Fruit fly (Drosophila melanogaster) whole organism, embryonic: ENCODE results near the gene Nopp140.

Experiments
- Ada2b ChIP-seq: fragments of 200-800 bp; sonication (Bioruptor generic); IDR thresholded peaks from 2 replicates; pipeline ENCODE4 v1.3.6; 2022; ENCODE audit warnings: missing biosample characterization, missing genetic modification characterization
- Aef1 ChIP-seq: fragments of 200-800 bp; sonication (Bioruptor generic); IDR thresholded peaks from 3 replicates; pipeline ENCODE4 v1.3.6; 2022; ENCODE audit warnings: missing biosample characterization, missing genetic modification characterization
- Atf-2 ChIP-seq: fragments of 200-800 bp; sonication (Bioruptor generic); optimal IDR thresholded peaks from 2 replicates; lab custom pipeline; 2016; ENCODE audit warnings: missing biosample characterization, missing genetic modification characterization
- Atf6 ChIP-seq: fragments of 200-800 bp; sonication (Bioruptor generic); IDR thresholded peaks from 2 replicates; pipeline ENCODE4 v1.3.6; 2022; ENCODE audit warnings: missing biosample characterization, missing genetic modification characterization
- BEAF-32 ChIP-seq: fragments of 200-800 bp; sonication (Bioruptor generic); optimal IDR thresholded peaks from 3 replicates; lab custom pipeline; 2017; ENCODE audit warnings: missing biosample characterization, missing genetic modification characterization, mild to moderate bottlenecking, moderate library complexity, missing genetic modification reagents
- Blimp-1 ChIP-seq: fragments of 200-800 bp; sonication (Bioruptor generic); optimal IDR thresholded peaks from 3 replicates; lab custom pipeline; 2018; ENCODE audit warnings: missing biosample characterization, missing genetic modification characterization, mild to moderate bottlenecking, moderate library complexity, missing genetic modification reagents
- CG10209 ChIP-seq: fragments of 200-800 bp; sonication (Bioruptor generic); optimal IDR thresholded peaks from 3 replicates; lab custom pipeline; 2017; ENCODE audit warnings: missing biosample characterization, mild to moderate bottlenecking, missing genetic modification characterization, missing genetic modification reagents
- CG10462 ChIP-seq: fragments of 200-800 bp; sonication (Bioruptor generic); optimal IDR thresholded peaks from 2 replicates; lab custom pipeline; 2016; ENCODE audit warnings: missing biosample characterization, missing genetic modification characterization
- CG10654 ChIP-seq: fragments of 200-800 bp; sonication (Bioruptor generic); optimal IDR thresholded peaks from 2 replicates; lab custom pipeline; 2016; ENCODE audit warnings: missing biosample characterization, missing genetic modification characterization
- CG11560 ChIP-seq: fragments of 200-800 bp; sonication (Bioruptor generic); IDR thresholded peaks from 3 replicates; pipeline ENCODE4 v1.3.6; 2022; ENCODE audit warnings: missing biosample characterization, missing genetic modification characterization
- CG13894 ChIP-seq: fragments of 200-800 bp; sonication (Bioruptor generic); optimal IDR thresholded peaks from 3 replicates; lab custom pipeline; 2018; ENCODE audit warnings: missing biosample characterization, mild to moderate bottlenecking, missing genetic modification characterization, moderate library complexity
- CG14710 ChIP-seq: fragments of 200-800 bp; sonication (Bioruptor generic); optimal IDR thresholded peaks from 3 replicates; lab custom pipeline; 2019; ENCODE audit warnings: missing biosample characterization, mild to moderate bottlenecking, missing genetic modification characterization, moderate library complexity
- CG1602 ChIP-seq: fragments of 200-800 bp; sonication (Bioruptor generic); optimal IDR thresholded peaks from 3 replicates; lab custom pipeline; 2016; ENCODE audit warnings: missing biosample characterization, missing genetic modification characterization
- CG18476 ChIP-seq: fragments of 200-800 bp; sonication (Bioruptor generic); optimal IDR thresholded peaks from 2 replicates; lab custom pipeline; 2016; ENCODE audit warnings: missing biosample characterization, mild to moderate bottlenecking, missing genetic modification characterization
- CG2129 ChIP-seq: fragments of 200-800 bp; sonication (Bioruptor generic); IDR thresholded peaks from 2 replicates; pipeline ENCODE4 v1.3.6; 2022; ENCODE audit warnings: missing biosample characterization, missing genetic modification characterization; ENCODE audit not compliant: partially characterized antibody
- CG2678 ChIP-seq: fragments of 200-800 bp; sonication (Bioruptor generic); optimal IDR thresholded peaks from 3 replicates; lab custom pipeline; 2019; ENCODE audit warnings: missing biosample characterization, mild to moderate bottlenecking, missing genetic modification characterization, moderate library complexity
- CG30431 ChIP-seq: fragments of 200-800 bp; sonication (Bioruptor generic); optimal IDR thresholded peaks from 2 replicates; lab custom pipeline; 2017; ENCODE audit warnings: missing biosample characterization, missing genetic modification characterization
- CG32767 ChIP-seq: fragments of 200-800 bp; sonication (Bioruptor generic); IDR thresholded peaks from 2 replicates; pipeline ENCODE4 v1.3.6; 2022; ENCODE audit warnings: missing biosample characterization, missing genetic modification characterization
- CG3995 ChIP-seq: fragments of 200-800 bp; sonication (Bioruptor generic); optimal IDR thresholded peaks from 3 replicates; lab custom pipeline; 2016; ENCODE audit warnings: missing biosample characterization, missing genetic modification characterization
- CG4617 ChIP-seq: fragments of 200-800 bp; sonication (Bioruptor generic); optimal IDR thresholded peaks from 3 replicates; lab custom pipeline; 2016; ENCODE audit warnings: missing biosample characterization, missing genetic modification characterization, borderline replicate concordance
- CG4820 ChIP-seq: fragments of 200-800 bp; sonication (Bioruptor generic); optimal IDR thresholded peaks from 3 replicates; lab custom pipeline; 2016; ENCODE audit warnings: missing biosample characterization, missing genetic modification characterization
- CG4854 ChIP-seq: fragments of 200-800 bp; sonication (Bioruptor generic); optimal IDR thresholded peaks from 2 replicates; lab custom pipeline; 2016; ENCODE audit warnings: missing biosample characterization, missing genetic modification characterization, inconsistent platforms
- CG5953 ChIP-seq: fragments of 200-800 bp; sonication (Bioruptor generic); IDR thresholded peaks from 2 replicates; pipeline ENCODE4 v1.3.6; 2022; ENCODE audit warnings: missing biosample characterization, missing genetic modification characterization
- CG6254 ChIP-seq: fragments of 200-800 bp; sonication (Bioruptor generic); optimal IDR thresholded peaks from 3 replicates; lab custom pipeline; 2017; ENCODE audit warnings: mild to moderate bottlenecking, missing biosample characterization, missing genetic modification reagents, missing genetic modification characterization
- CG7357 ChIP-seq: fragments of 200-800 bp; sonication (Bioruptor generic); IDR thresholded peaks from 3 replicates; pipeline ENCODE4 v1.3.6; 2022; ENCODE audit warnings: missing biosample characterization, missing genetic modification characterization
- CG8944 ChIP-seq: fragments of 200-800 bp; sonication (Bioruptor generic); optimal IDR thresholded peaks from 3 replicates; lab custom pipeline; 2016; ENCODE audit warnings: missing biosample characterization, missing genetic modification characterization
- Dip2 ChIP-seq: fragments of 200-800 bp; sonication (Bioruptor generic); IDR thresholded peaks from 2 replicates; pipeline ENCODE4 v1.3.6; 2022; ENCODE audit warnings: missing biosample characterization, missing genetic modification characterization
- Doc2 ChIP-seq: fragments of 200-800 bp; sonication (Bioruptor generic); IDR thresholded peaks from 2 replicates; pipeline ENCODE4 v1.3.6; 2022; ENCODE audit warnings: missing biosample characterization, missing genetic modification characterization
- Dp ChIP-seq: fragments of 200-800 bp; sonication (Bioruptor generic); optimal IDR thresholded peaks from 2 replicates; lab custom pipeline; 2018; ENCODE audit warnings: missing biosample characterization, mild to moderate bottlenecking, missing genetic modification characterization, moderate library complexity
- GATAe ChIP-seq: fragments of 200-800 bp; sonication (Bioruptor generic); conservative IDR thresholded peaks from 2 replicates; pipeline ENCODE4 v1.3.6; 2022; ENCODE audit warnings: missing biosample characterization, missing genetic modification characterization
- HHEX ChIP-seq: fragments of 200-800 bp; sonication (Bioruptor generic); optimal IDR thresholded peaks from 3 replicates; lab custom pipeline; 2017; ENCODE audit warnings: missing biosample characterization, mild to moderate bottlenecking, missing genetic modification characterization, missing genetic modification reagents
- HLH3B ChIP-seq: fragments of 200-800 bp; sonication (Bioruptor generic); IDR thresholded peaks from 2 replicates; pipeline ENCODE4 v1.3.6; 2022; ENCODE audit warnings: missing biosample characterization, missing genetic modification characterization
- HmgD ChIP-seq: fragments of 200-800 bp; sonication (Bioruptor generic); optimal IDR thresholded peaks from 3 replicates; lab custom pipeline; 2016; ENCODE audit warnings: missing biosample characterization, missing genetic modification characterization
- Rfx ChIP-seq: fragments of 200-800 bp; sonication (Bioruptor generic); IDR thresholded peaks from 2 replicates; pipeline ENCODE4 v1.3.6; 2022; ENCODE audit warnings: missing biosample characterization, missing genetic modification characterization
- corto ChIP-seq: fragments of 200-800 bp; sonication (Bioruptor generic); optimal IDR thresholded peaks from 2 replicates; lab custom pipeline; 2016; ENCODE audit warnings: missing biosample characterization, mild to moderate bottlenecking, missing genetic modification characterization, moderate library complexity
- exex ChIP-seq: fragments of 200-800 bp; sonication (Bioruptor generic); optimal IDR thresholded peaks from 4 replicates; lab custom pipeline; 2018; ENCODE audit warnings: missing biosample characterization, mild to moderate bottlenecking, missing genetic modification characterization, moderate library complexity
- fd102C ChIP-seq: fragments of 200-800 bp; sonication (Bioruptor generic); optimal IDR thresholded peaks from 2 replicates; lab custom pipeline; 2018; ENCODE audit warnings: missing biosample characterization, mild to moderate bottlenecking, missing genetic modification characterization, moderate library complexity
- insv ChIP-seq, 2 experiments: fragments of 200-800 bp; sonication (Bioruptor generic); optimal IDR thresholded peaks; 3 replicates each; lab custom pipeline; 2016 to 2018; ENCODE audit warnings: missing biosample characterization in 2 of 2, missing genetic modification characterization in 2 of 2
- kah ChIP-seq: fragments of 200-800 bp; sonication (Bioruptor generic); optimal IDR thresholded peaks from 2 replicates; lab custom pipeline; 2018; ENCODE audit warnings: missing biosample characterization, mild to moderate bottlenecking, missing genetic modification characterization
- lmd ChIP-seq: fragments of 200-800 bp; sonication (Bioruptor generic); IDR thresholded peaks from 2 replicates; pipeline ENCODE4 v1.3.6; 2022; ENCODE audit warnings: missing biosample characterization, missing genetic modification characterization
- maf-S ChIP-seq: fragments of 200-800 bp; sonication (Bioruptor generic); optimal IDR thresholded peaks from 2 replicates; lab custom pipeline; 2016; ENCODE audit warnings: missing biosample characterization, missing genetic modification characterization
- nom ChIP-seq: fragments of 200-800 bp; sonication (Bioruptor generic); optimal IDR thresholded peaks from 2 replicates; lab custom pipeline; 2017; ENCODE audit warnings: missing biosample characterization, missing genetic modification characterization, mild to moderate bottlenecking, moderate library complexity, missing genetic modification reagents
- oc ChIP-seq: fragments of 200-800 bp; sonication (Bioruptor generic); optimal IDR thresholded peaks from 2 replicates; lab custom pipeline; 2018; ENCODE audit warnings: missing biosample characterization, mild to moderate bottlenecking, missing genetic modification characterization, moderate library complexity
- onecut ChIP-seq: fragments of 200-800 bp; sonication (Bioruptor generic); IDR thresholded peaks from 2 replicates; pipeline ENCODE4 v1.3.6; 2022; ENCODE audit warnings: missing biosample characterization, missing genetic modification characterization
- row ChIP-seq: fragments of 200-800 bp; sonication (Bioruptor generic); IDR thresholded peaks from 3 replicates; pipeline ENCODE4 v1.3.6; 2022; ENCODE audit warnings: missing biosample characterization, missing genetic modification characterization
- ssp ChIP-seq: fragments of 200-800 bp; sonication (Bioruptor generic); IDR thresholded peaks from 2 replicates; pipeline ENCODE4 v1.3.6; 2022; ENCODE audit warnings: missing biosample characterization, missing genetic modification characterization
- stwl ChIP-seq: fragments of 200-800 bp; sonication (Bioruptor generic); optimal IDR thresholded peaks from 3 replicates; lab custom pipeline; 2018; ENCODE audit warnings: missing biosample characterization, mild to moderate bottlenecking, missing genetic modification characterization, moderate library complexity
- sug ChIP-seq: fragments of 200-800 bp; optimal IDR thresholded peaks from 2 replicates; lab custom pipeline; 2019; ENCODE audit warnings: missing biosample characterization, mild to moderate bottlenecking, missing genetic modification characterization, moderate library complexity
- tio ChIP-seq: fragments of 200-800 bp; sonication (Bioruptor generic); optimal IDR thresholded peaks from 2 replicates; lab custom pipeline; 2017; ENCODE audit warnings: missing biosample characterization, missing genetic modification characterization, inconsistent platforms
- toy ChIP-seq: fragments of 200-800 bp; sonication (Bioruptor generic); IDR thresholded peaks from 2 replicates; pipeline ENCODE4 v1.3.6; 2022; ENCODE audit warnings: missing biosample characterization, missing genetic modification characterization
- tx ChIP-seq: fragments of 200-800 bp; sonication (Bioruptor generic); optimal IDR thresholded peaks from 2 replicates; lab custom pipeline; 2016; ENCODE audit warnings: missing biosample characterization, missing genetic modification characterization
- wek ChIP-seq: fragments of 200-800 bp; sonication (Bioruptor generic); optimal IDR thresholded peaks from 3 replicates; lab custom pipeline; 2018; ENCODE audit warnings: missing biosample characterization, mild to moderate bottlenecking, missing genetic modification characterization, moderate library complexity

Nopp140 gene

dm6 chr3L:21823236-21823635 is 9.3 kb upstream of the Nopp140 start, which contains the start of gene CG7407 (continued):
- TF ChIP-seq HHEX (no peak), Doc2 (GFP tag; lab: Robert Waterston, UW) (no peak), CG3995 (GFP tag; lab: Kevin White, UChicago) (peak; percentile 78), Atf-2 (GFP tag; lab: Kevin White, UChicago) (no peak), Blimp-1 (GFP tag; lab: Kevin White, UChicago) (no peak), Rfx (GFP tag; lab: Robert Waterston, UW) (no peak), CG11560 (no peak), exex (tag; lab: Kevin White, UChicago) (no peak), CG5953 (no peak), nom (GFP tag; lab: Kevin White, UChicago) (peak; percentile 19), CG32767 (GFP tag; lab: Robert Waterston, UW) (no peak), CG8944 (no peak), BEAF-32 (GFP tag; lab: Kevin White, UChicago) (peak; percentile 19), HLH3B (GFP tag; lab: Robert Waterston, UW) (no peak), corto (GFP tag; lab: Kevin White, UChicago) (no peak), CG1602 (GFP tag; lab: Kevin White, UChicago) (no peak), CG13894 (tag; lab: Kevin White, UChicago) (no peak), CG4617 (GFP tag; lab: Kevin White, UChicago) (peak; percentile 27), CG10654 (GFP tag; lab: Kevin White, UChicago) (no peak), onecut (no peak), stwl (tag; lab: Kevin White, UChicago) (peak; percentile 52), CG4820 (GFP tag; lab: Kevin White, UChicago) (no peak), Dp (GFP tag; lab: Kevin White, UChicago) (peak; percentile 57), Atf6 (no peak), CG2129 (no peak), oc (tag; lab: Kevin White, UChicago) (no peak), Aef1 (no peak), CG4854 (GFP tag; lab: Kevin White, UChicago) (no peak), CG2678 (no peak), HmgD (no peak), CG30431 (GFP tag; lab: Kevin White, UChicago) (no peak), CG7357 (GFP tag; lab: Robert Waterston, UW) (no peak), tx (GFP tag; lab: Kevin White, UChicago) (no peak), CG10209 (GFP tag; lab: Kevin White, UChicago) (no peak), Dip2 (GFP tag; lab: Robert Waterston, UW) (no peak), toy (GFP tag; lab: Robert Waterston, UW) (no peak), CG14710 (tag; lab: Kevin White, UChicago) (peak; percentile 19), maf-S (GFP tag; lab: Kevin White, UChicago) (no peak), Ada2b (GFP tag; lab: Robert Waterston, UW) (no peak), insv (GFP tag; optimal IDR thresholded peaks at IDR 0.05; lab: Kevin White, UChicago) (no peak), GATAe (GFP tag; lab: Robert Waterston, UW) (no peak), lmd (no peak), CG10462 (GFP tag; lab: Kevin White, UChicago) (no peak), row (GFP tag; lab: Robert Waterston, UW) (peak; percentile 48; the same call in 1 of the 3 replicates), fd102C (GFP tag; lab: Kevin White, UChicago) (no peak), sug (tag; lab: Kevin White, UChicago) (no peak), ssp (GFP tag; lab: Robert Waterston, UW) (no peak), wek (peak; percentile 6), kah (GFP tag; lab: Kevin White, UChicago) (no peak), tio (GFP tag; lab: Kevin White, UChicago) (no peak), CG18476 (GFP tag; lab: Kevin White, UChicago) (no peak), CG6254 (no peak)
